Worm (Caenorhabditis elegans): Measurements from ENCODE around the gene rif-1.2.

Gene rif-1.2

DNA sequence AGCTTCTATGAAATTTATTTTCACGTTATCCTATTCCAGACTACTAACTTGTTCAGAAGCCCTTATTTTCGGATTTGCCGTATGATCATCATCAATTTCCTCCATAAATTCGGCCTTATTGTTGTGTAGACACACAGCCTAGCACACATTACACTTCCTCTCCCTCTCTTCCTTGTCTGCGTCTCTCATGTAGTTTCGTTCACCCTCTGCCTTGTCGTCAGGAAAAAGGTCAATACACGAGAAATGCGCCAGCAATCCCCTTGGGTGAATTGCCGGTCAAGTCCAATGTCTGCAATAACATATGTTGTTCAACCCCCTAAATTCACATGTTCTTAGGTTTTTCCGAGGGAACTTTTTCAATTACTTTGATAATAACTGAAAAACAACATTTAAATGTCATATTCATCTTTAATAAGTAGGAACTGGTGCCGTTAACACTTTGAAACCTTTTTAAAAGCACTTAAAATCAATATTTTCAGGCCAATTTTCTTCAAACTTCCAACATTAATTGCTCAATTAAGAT, 22.6 kb upstream of the rif-1.2 start, which contains the start of gene F17E5.2 (continued):
- TF ChIP-seq zag-1 (tag; optimal IDR thresholded peaks at IDR 0.05) (peak; percentile 80), sma-9 (GFP tag; optimal IDR thresholded peaks at IDR 0.05) (peak; percentile 97), sma-9 (tag; optimal IDR thresholded peaks at IDR 0.05) (no peak), lin-39 (tag; optimal IDR thresholded peaks at IDR 0.05) (peak; percentile 37), ceh-16 (tag; optimal IDR thresholded peaks at IDR 0.05) (peak; percentile 46), blmp-1 (tag; optimal IDR thresholded peaks at IDR 0.05; ENCODE audit: insufficient read depth) (peak; percentile 57), ZK546.5 (tag; optimal IDR thresholded peaks at IDR 0.05) (no peak), gmeb-1 (tag; optimal IDR thresholded peaks at IDR 0.05) (peak; percentile 86), alr-1 (tag; optimal IDR thresholded peaks at IDR 0.05) (no peak), mdl-1 (tag; optimal IDR thresholded peaks at IDR 0.05) (peak; percentile 25 to 80), ztf-4 (tag; optimal IDR thresholded peaks at IDR 0.05) (peak; percentile 87)

- TF ChIP-seq nhr-10 (tag; optimal IDR thresholded peaks at IDR 0.05) (no peak), ZK546.5 (tag; optimal IDR thresholded peaks at IDR 0.05) (no peak), ztf-1 (GFP tag; conservative IDR thresholded peaks at IDR 0.05) (no peak), ztf-11 (tag; optimal IDR thresholded peaks at IDR 0.05) (no peak), nhr-25 (tag; optimal IDR thresholded peaks at IDR 0.05) (no peak), aly-2 (tag; optimal IDR thresholded peaks at IDR 0.05) (no peak), nhr-12 (tag; optimal IDR thresholded peaks at IDR 0.05) (no peak)
Observed at ce11 chrX:12391380-12391779, 20.2 kb upstream of the rif-1.2 start, which contains the start of gene nekl-3. Gene nekl-3 (minus strand): TSS chrX:12391480.

ce11 chrX:12378293-12378692, 7.1 kb upstream of the rif-1.2 start, which contains the start of gene glb-13:
Gene glb-13 (minus strand): TSS chrX:12378393.
- no peak for TF ChIP-seq R02D3.7 (tag; optimal IDR thresholded peaks at IDR 0.05)
- TF ChIP-seq nhr-11 (tag; optimal IDR thresholded peaks at IDR 0.05), result no peak

DNA sequence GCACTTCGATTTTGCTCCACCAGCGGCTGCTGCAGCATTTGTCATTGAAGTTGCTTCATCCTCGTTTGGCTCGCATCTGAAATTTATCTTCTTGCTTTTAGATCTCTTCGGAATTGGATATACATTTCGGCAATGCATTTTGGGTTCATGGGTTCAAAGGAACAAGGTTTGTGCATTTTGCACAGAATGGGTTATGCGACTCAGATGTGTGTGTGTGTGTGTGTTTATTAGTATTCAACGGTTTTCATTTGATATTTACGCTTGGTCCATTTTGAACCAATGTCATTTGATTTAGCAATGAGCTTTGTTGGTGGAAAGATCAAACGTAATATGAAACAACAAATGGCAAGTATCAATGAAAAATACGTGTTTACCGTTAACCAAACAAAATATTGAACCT, 4.6 kb upstream of the rif-1.2 start:
- TF ChIP-seq ztf-1 (GFP tag; conservative IDR thresholded peaks at IDR 0.05) (no peak), Y55F3AM.14 (GFP tag; optimal IDR thresholded peaks at IDR 0.05) (no peak)

DNA sequence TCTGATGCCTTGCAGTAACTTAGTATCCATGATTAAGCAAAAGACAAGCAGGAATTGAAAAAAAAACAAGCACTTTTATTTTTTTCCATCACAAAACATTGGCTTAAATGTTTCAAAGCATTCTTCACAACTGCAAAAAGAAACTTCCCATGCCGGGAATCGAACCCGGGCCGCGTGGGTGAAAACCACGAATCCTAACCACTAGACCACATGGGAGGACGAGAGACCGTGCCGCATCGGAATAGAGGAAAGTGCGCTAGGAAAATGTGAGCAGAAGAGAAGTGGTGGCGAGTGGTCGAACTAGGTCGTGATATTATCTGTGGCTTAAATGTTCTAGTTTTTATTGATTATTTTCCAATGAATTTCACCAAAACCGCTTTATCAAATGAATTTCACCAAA, 3.7 kb downstream of the rif-1.2 start:
- no peak for TF ChIP-seq Y55F3AM.14 (GFP tag; optimal IDR thresholded peaks at IDR 0.05)
- TF ChIP-seq sma-9 (GFP tag; optimal IDR thresholded peaks at IDR 0.05), result peak; percentile 51
- TF ChIP-seq sma-9 (tag; optimal IDR thresholded peaks at IDR 0.05), result no peak
- no peak for TF ChIP-seq lin-13 (GFP tag; optimal IDR thresholded peaks at IDR 0.05)
- TF ChIP-seq nhr-21 (tag; optimal IDR thresholded peaks at IDR 0.05), result no peak
- TF ChIP-seq gmeb-1 (tag; optimal IDR thresholded peaks at IDR 0.05), result no peak
- TF ChIP-seq fos-1 (tag; optimal IDR thresholded peaks at IDR 0.05), result peak; percentile 24
- no peak for TF ChIP-seq egl-27 (tag; optimal IDR thresholded peaks at IDR 0.05)
- no peak for TF ChIP-seq skn-1 (tag; optimal IDR thresholded peaks at IDR 0.05)
- no peak for TF ChIP-seq lin-11 (tag; optimal IDR thresholded peaks at IDR 0.05)
- TF ChIP-seq mdl-1 (tag; optimal IDR thresholded peaks at IDR 0.05), result peak in 1 of 2 experiments; percentile 41
- TF ChIP-seq ZK546.5 (tag; optimal IDR thresholded peaks at IDR 0.05), result no peak
- no peak for TF ChIP-seq mab-5 (tag; optimal IDR thresholded peaks at IDR 0.05)
- no peak for TF ChIP-seq blmp-1 (tag; optimal IDR thresholded peaks at IDR 0.05; ENCODE audit: insufficient read depth)
- no peak for TF ChIP-seq nhr-6 (tag; optimal IDR thresholded peaks at IDR 0.05)
- TF ChIP-seq unc-55 (GFP tag; optimal IDR thresholded peaks at IDR 0.05), result peak; percentile 56
- no peak for TF ChIP-seq ceh-82 (tag; optimal IDR thresholded peaks at IDR 0.05)
- no peak for TF ChIP-seq mbf-1 (tag; optimal IDR thresholded peaks at IDR 0.05)
- no peak for TF ChIP-seq nhr-10 (tag; optimal IDR thresholded peaks at IDR 0.05)
- TF ChIP-seq zag-1 (tag; optimal IDR thresholded peaks at IDR 0.05), result peak; percentile 35
- TF ChIP-seq nhr-129 (tag; optimal IDR thresholded peaks at IDR 0.05), result peak; percentile 76
- peak; percentile 36 for TF ChIP-seq C34F6.9 (tag; optimal IDR thresholded peaks at IDR 0.05)
- no peak for TF ChIP-seq ceh-16 (tag; optimal IDR thresholded peaks at IDR 0.05)
- TF ChIP-seq sem-4 (tag; optimal IDR thresholded peaks at IDR 0.05), result no peak
- peak; percentile 9 for TF ChIP-seq F13H6.1 (tag; optimal IDR thresholded peaks at IDR 0.05)
- peak; percentile 49 for TF ChIP-seq crh-2 (tag; optimal IDR thresholded peaks at IDR 0.05)
- no peak for TF ChIP-seq lsy-2 (tag; optimal IDR thresholded peaks at IDR 0.05)
- no peak for TF ChIP-seq nhr-77 (tag; optimal IDR thresholded peaks at IDR 0.05)
- no peak for TF ChIP-seq ztf-11 (tag; optimal IDR thresholded peaks at IDR 0.05)
- TF ChIP-seq sma-3 (GFP tag; optimal IDR thresholded peaks at IDR 0.05), result no peak
- no peak for TF ChIP-seq nhr-11 (tag; optimal IDR thresholded peaks at IDR 0.05)
- no peak for TF ChIP-seq elt-3 (tag; optimal IDR thresholded peaks at IDR 0.05)
- TF ChIP-seq unc-62 (GFP tag; optimal IDR thresholded peaks at IDR 0.05), result no peak
